Fruit fly (Drosophila melanogaster): ENCODE data around the gene kirre.

kirre gene

DNA sequence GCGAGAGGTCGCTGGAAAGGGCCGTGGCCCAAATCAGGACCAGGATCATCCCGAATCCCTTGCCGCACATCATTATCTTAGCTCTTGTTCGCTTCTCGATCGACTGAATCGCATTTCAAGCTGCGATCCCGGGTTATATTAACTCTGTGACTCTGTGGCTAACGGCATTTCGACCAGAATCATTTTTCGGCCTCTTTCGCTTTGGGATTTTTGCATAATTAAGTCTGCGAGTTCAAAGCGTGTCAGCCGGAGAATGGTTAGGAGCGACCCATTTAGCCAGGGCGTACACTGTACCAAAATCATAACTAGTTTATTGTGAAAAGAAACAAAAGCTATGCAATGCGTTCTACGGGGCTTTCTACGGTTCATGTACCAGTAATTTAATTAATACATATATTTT is 143.4 kb downstream of the kirre start, which contains the start of gene CG14418:
Gene CG14418 (minus strand): TSS at position 101 of the 400 bp plus-strand sequence.
- no peak for TF ChIP-seq CG17801 (GFP tag; optimal IDR thresholded peaks at IDR 0.05; ENCODE audit: partially characterized antibody)

dm6 chrX:2885814-2886213 is 145.6 kb downstream of the kirre start, which contains the start of gene CG14419:
TSS of gene CG14419 (minus strand) at chrX:2885914.
- TF ChIP-seq CG17801 (GFP tag; optimal IDR thresholded peaks at IDR 0.05; ENCODE audit: partially characterized antibody), result no peak

DNA sequence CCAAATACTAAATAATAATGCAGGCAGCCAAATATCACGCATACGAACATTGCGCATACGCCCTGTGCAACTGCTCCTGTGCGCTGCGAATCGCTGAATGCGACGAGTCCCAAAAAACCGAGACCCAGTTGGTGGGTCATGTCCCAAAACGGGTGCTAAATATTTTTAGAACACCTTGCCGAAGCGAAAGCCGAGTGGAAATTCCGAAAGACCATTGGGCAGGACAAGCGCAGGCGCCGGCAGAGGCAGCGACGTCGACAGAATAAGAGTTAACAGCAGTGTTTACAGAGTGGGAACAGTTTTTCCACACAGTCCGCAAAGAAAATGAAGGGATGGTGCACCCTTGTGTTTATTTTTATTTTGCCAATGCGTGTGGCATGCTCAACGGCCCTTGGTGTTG is 148.0 kb downstream of the kirre start:
- TF ChIP-seq CG17801 (GFP tag; optimal IDR thresholded peaks at IDR 0.05; ENCODE audit: partially characterized antibody), result no peak

DNA sequence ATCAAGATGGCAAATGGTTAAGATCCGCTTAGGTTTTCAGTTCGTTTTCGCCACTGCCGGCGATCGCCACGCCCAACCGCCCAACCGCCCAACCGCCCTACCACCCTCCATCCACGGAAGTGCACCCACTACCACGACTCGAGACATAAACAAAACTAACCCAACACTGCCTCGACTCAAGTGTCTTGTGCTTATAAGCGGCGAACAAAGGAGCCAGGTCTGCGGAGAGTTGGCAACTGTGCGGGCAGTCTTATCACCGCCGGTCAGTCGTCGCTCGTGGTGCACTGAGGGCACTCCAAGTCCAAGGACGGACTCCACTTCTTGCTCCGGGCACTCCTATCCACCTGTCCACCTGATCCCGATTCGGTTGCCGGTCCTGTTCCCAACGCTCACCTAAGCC is 150.3 kb downstream of the kirre start, which contains the start of gene CG3526:
Gene CG3526 (plus strand): TSS at position 301 of the 400 bp plus-strand sequence.
- TF ChIP-seq CG17801 (GFP tag; optimal IDR thresholded peaks at IDR 0.05; ENCODE audit: partially characterized antibody), result no peak

- no peak for TF ChIP-seq CG17801 (GFP tag; optimal IDR thresholded peaks at IDR 0.05; ENCODE audit: partially characterized antibody)
These were observed 167.0 kb downstream of the kirre start for dm6 chrX:2907105-2907694.

DNA sequence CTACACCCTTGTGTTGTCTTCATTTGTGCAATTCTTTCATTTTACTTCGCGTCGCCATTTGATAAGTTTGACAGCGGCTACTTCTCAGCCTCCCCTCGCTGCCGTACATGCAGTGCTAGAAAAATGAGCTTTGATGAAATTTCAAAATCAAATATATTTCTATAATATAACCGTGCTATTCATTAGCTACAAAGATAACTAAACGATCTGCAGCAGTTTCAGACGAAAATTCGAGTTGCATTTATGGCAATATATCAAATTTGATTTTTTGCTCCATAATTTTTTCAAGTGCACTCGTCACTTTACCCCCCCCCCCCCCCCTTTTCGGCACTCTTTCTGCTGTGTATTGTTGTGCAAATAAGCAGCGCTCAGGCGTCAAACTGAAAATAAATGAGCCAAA is 172.4 kb downstream of the kirre start:
- no peak for TF ChIP-seq CG17801 (GFP tag; optimal IDR thresholded peaks at IDR 0.05; ENCODE audit: partially characterized antibody)

DNA sequence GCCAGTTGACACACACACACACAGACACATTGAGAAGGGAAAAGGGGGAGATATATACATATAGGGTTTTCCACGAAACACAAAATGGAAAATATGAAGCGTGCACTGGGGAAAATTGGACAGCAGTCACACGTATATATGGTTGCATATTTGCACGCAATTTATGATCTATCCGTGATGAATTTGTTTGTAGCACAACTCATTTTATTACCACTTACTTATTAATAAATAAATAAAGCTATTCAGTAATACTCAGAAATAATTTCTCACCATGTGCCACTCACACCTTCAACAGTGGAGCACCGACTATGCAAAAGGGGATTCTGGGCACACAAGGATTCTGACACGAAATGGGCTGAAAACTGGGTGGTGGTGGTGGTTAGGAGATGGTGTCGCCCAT is 173.9 kb downstream of the kirre start:
- TF ChIP-seq CG17801 (GFP tag; optimal IDR thresholded peaks at IDR 0.05; ENCODE audit: partially characterized antibody), result no peak

dm6 chrX:2915108-2915507 is 174.9 kb downstream of the kirre start:
- TF ChIP-seq CG17801 (GFP tag; optimal IDR thresholded peaks at IDR 0.05; ENCODE audit: partially characterized antibody), result no peak

dm6 chrX:2918551-2918950 is 178.4 kb downstream of the kirre start:
- TF ChIP-seq CG17801 (GFP tag; optimal IDR thresholded peaks at IDR 0.05; ENCODE audit: partially characterized antibody), result no peak

dm6 chrX:2919742-2920141 is 179.6 kb downstream of the kirre start, which contains the start of gene CG3588:
TSS of gene CG3588 (plus strand) at chrX:2919770.
- TF ChIP-seq CG17801 (GFP tag; optimal IDR thresholded peaks at IDR 0.05; ENCODE audit: partially characterized antibody), result no peak

DNA sequence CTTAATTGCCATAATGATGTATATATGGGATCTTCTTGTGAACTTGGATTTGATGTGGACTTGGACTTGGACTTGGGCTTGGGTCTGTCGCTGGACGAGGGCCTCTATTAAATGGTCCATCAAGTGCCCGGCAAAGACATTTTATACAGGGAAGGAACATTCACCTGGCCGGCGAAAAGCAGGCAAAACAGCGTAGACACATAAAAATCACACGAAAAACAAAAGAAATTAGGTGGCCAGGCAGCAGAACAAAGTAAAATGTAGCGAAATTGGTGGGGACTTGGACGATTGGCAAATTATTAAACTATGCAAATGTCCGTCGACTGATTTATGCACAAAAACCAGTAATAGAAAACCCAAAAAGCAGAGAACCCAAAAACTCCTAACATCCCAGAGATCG is 187.0 kb downstream of the kirre start, which contains the start of gene CG14424:
Gene CG14424 (minus strand): TSS at position 101 of the 400 bp plus-strand sequence.
- no peak for TF ChIP-seq CG17801 (GFP tag; optimal IDR thresholded peaks at IDR 0.05; ENCODE audit: partially characterized antibody)

DNA sequence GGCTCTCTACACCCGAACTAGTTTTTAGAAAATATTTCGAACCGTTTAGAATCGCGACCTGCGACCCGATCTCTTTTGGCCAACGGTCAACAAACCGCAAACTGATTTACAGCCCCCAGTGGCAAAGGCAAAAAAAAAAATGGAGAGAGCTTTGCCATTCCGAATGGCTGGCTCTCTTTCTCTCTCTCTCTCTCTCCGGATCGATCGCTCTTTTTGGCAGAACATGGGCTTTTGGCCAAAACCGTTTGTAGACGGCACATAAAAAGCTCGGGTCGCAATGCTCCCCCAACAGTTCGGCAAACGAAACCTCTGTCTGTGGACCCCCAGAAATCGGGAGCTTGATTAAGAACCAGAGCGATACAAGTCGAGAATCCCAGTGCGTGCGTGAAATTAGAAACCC is 189.3 kb downstream of the kirre start, which contains the start of gene CG32793:
Gene CG32793 (plus strand): TSS at position 301 of the 400 bp plus-strand sequence.
- no peak for TF ChIP-seq CG17801 (GFP tag; optimal IDR thresholded peaks at IDR 0.05; ENCODE audit: partially characterized antibody)

dm6 chrX:2934827-2935226 is 194.6 kb downstream of the kirre start, which contains the start of gene CG3592:
TSS of gene CG3592 (plus strand) at chrX:2935127.
- no peak for TF ChIP-seq CG17801 (GFP tag; optimal IDR thresholded peaks at IDR 0.05; ENCODE audit: partially characterized antibody)

- TF ChIP-seq CG17801 (GFP tag; optimal IDR thresholded peaks at IDR 0.05; ENCODE audit: partially characterized antibody), result no peak
These were observed 196.5 kb downstream of the kirre start, which contains the start of gene CG3598 for dm6 chrX:2936727-2937126. TSS of gene CG3598 (plus strand) at chrX:2937027.

DNA sequence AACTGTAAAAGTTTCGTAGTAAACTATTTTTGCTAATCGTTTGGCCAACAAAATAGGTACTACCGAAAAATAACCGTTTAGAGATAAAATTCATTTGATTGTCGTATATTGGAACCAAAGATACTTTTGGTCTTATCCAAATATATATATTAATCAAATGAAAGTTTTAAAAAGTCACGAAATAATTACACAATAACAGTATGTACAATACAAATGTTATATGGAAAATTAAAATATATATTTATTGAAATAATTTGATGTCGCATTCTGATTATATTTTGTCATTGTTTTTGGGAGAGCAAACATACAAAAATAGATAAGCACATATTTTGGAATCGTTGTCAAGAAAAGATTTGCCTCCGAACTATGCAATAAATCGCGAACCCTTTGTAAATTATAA is 198.4 kb downstream of the kirre start, which contains the start of gene CG14420:
Gene CG14420 (plus strand): TSS at position 301 of the 400 bp plus-strand sequence.
- TF ChIP-seq CG17801 (GFP tag; optimal IDR thresholded peaks at IDR 0.05; ENCODE audit: partially characterized antibody), result no peak

DNA sequence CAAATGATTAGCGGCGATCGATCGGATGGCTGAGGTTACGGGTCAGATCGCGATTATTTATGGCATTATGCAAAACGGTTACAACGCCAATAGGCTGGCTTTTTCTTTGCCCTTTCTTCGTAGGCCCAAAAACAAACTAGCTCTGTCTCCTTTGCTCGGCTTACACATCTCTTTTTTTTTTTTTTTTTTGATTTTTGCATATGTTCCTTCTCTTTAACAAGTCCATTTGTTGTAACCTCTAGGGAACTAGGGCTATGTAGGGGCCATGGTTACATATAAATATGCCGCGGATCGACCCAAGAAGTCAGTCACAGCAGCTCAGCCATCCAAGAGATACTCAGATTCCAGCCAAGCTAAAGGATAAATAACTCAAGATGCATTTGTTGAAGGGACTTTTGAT is 200.9 kb downstream of the kirre start, which contains the start of gene CG14421:
Gene CG14421 (plus strand): TSS at position 301 of the 400 bp plus-strand sequence.
- TF ChIP-seq CG17801 (GFP tag; optimal IDR thresholded peaks at IDR 0.05; ENCODE audit: partially characterized antibody), result no peak
